Worm (Caenorhabditis elegans) whole organism, L1 larva: ENCODE results near the gene H10E21.5.

ENCODE experiments used
- ceh-8 ChIP-seq: fragments of 200-800 bp; sonication (Bioruptor generic); optimal IDR thresholded peaks from 2 replicates; lab custom pipeline; 2018; ENCODE audit warnings: mild to moderate bottlenecking, missing genetic modification characterization, moderate library complexity, missing compliant biosample characterization
- egl-13 ChIP-seq: sonication (generic microtip); optimal IDR thresholded peaks from 2 replicates; lab custom pipeline; 2016; ENCODE audit warnings: missing genotype, missing genetic modification reagents, missing genetic modification characterization, missing compliant biosample characterization
- fkh-10 ChIP-seq: sonication (generic microtip); optimal IDR thresholded peaks from 2 replicates; lab custom pipeline; 2017; ENCODE audit warnings: missing biosample characterization, missing genetic modification reagents, missing genetic modification characterization
- jun-1 ChIP-seq: fragments of 150-350 bp; optimal IDR thresholded peaks from 2 replicates; lab custom pipeline; 2014; ENCODE audit warnings: missing biosample characterization, missing genetic modification reagents, missing genetic modification characterization
- lin-13 ChIP-seq: fragments of 150-350 bp; optimal IDR thresholded peaks from 2 replicates; lab custom pipeline; 2014; ENCODE audit warnings: missing biosample characterization, missing genetic modification reagents, missing genetic modification characterization
- lin-35 ChIP-seq, 2 experiments: fragments of 150-350 bp; optimal IDR thresholded peaks; 2 replicates each; lab custom pipeline; 2014; ENCODE audit warnings: missing biosample characterization in 2 of 2, missing genetic modification characterization in 2 of 2, missing genetic modification reagents in 2 of 2
- nhr-12 ChIP-seq: sonication (generic microtip); optimal IDR thresholded peaks from 2 replicates; lab custom pipeline; 2017; ENCODE audit warnings: missing biosample characterization, missing genetic modification characterization
- nhr-28 ChIP-seq: fragments of 150-350 bp; optimal IDR thresholded peaks from 2 replicates; lab custom pipeline; 2014; ENCODE audit warnings: missing biosample characterization, missing genetic modification characterization
- nhr-85 ChIP-seq: sonication (generic microtip); peaks from one replicate; lab custom pipeline; 2016; ENCODE audit warnings: missing genetic modification characterization, inconsistent platforms, missing compliant biosample characterization
- sox-4 ChIP-seq: sonication (generic microtip); optimal IDR thresholded peaks from 2 replicates; lab custom pipeline; 2016; ENCODE audit warnings: missing genetic modification characterization, missing compliant biosample characterization
- xbp-1 ChIP-seq: sonication (generic microtip); optimal IDR thresholded peaks from 2 replicates; lab custom pipeline; 2016; ENCODE audit warnings: missing genetic modification characterization, missing compliant biosample characterization

DNA sequence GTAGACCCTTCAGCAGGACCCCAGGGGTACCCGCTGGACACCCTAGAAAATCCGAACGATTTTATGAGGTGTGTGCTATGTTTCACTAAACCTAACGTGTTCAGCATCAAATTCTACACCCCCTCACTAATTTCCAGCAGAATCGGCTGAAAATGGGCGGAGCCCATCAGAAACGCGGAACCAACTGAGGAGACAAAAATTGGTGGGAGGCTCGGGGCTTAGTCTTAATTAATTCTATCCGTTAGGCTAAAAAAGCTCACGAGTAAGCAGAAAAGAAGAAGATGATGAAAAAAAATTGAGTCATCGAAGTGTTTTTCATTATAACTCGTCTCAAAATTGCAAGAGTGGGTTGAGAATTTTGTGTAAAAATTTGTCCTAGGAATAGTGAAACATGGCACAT is 5.1 kb upstream of the H10E21.5 start:
- TF ChIP-seq fkh-10 (GFP tag; lab: Kevin White, UChicago) (no peak), sox-4 (tag; lab: Kevin White, UChicago) (no peak), nhr-85 (tag; lab: Kevin White, UChicago) (no peak), nhr-12 (tag; lab: Kevin White, UChicago) (no peak), egl-13 (tag; lab: Kevin White, UChicago) (no peak), ceh-8 (GFP tag; lab: Kevin White, UChicago) (no peak), lin-35 (GFP tag; optimal IDR thresholded peaks at IDR 0.05; lab: Kevin White, UChicago) (no peak), nhr-28 (tag; lab: Kevin White, UChicago) (no peak), lin-13 (GFP tag; lab: Kevin White, UChicago) (no peak), jun-1 (tag; lab: Kevin White, UChicago) (no peak), xbp-1 (tag; lab: Kevin White, UChicago) (no peak)
